Fruit fly (Drosophila melanogaster): ENCODE data around the gene CG31373.

DNA sequence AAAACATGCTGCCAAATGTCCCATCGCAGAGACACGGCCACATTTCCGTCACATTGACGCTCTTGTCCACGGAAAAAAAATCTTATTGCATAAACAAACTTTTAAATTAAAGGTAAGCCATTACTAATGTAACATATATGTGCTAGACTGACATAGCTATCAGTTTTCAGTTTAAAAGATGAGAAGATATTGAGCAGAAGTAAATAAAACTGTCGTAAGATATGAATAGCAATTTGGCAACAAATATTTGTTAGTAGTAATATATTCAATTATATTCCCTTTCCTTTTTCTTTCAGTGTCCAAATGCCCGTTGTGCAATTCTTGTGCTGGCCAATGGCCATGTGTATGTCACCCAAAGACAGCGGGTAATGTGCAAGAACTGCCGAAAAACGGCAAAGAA, 50.4 kb downstream of the CG31373 start:
- no peak for TF ChIP-seq pb (GFP tag; optimal IDR thresholded peaks at IDR 0.05)
- no peak for TF ChIP-seq vnd (GFP tag; IDR thresholded peaks at IDR 0.05; ENCODE audit: partially characterized antibody)
- TF ChIP-seq rib (GFP tag; IDR thresholded peaks at IDR 0.05), result no peak
- no peak for TF ChIP-seq CG2129 (GFP tag; IDR thresholded peaks at IDR 0.05; ENCODE audit: partially characterized antibody)

Measured in whole organism, embryonic.